Worm (Caenorhabditis elegans): ENCODE data around the gene unc-24.

DNA sequence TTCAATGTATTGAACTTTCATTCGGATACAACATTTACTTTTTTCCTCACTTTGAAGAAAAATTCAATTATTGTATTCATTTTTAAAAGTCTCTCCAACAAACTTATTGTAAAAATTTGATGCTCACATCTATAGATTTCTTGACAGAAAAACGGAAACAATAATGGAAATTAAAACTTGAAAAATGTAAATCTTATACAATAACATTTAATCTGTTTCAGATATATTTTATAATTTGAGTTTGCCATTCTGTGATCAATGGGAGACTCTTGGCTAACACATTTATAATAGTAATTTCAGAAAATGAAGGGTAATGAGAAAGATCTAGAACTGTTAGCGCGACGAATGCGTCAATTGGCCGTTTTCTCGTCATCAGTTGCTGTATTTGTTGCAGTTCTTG lies 8.7 kb downstream of the unc-24 start, which contains the start of gene col-115:
- TF ChIP-seq ceh-82 (tag; optimal IDR thresholded peaks at IDR 0.05) (no peak), nhr-11 (tag; optimal IDR thresholded peaks at IDR 0.05) (no peak), mab-5 (tag; optimal IDR thresholded peaks at IDR 0.05) (no peak), nhr-25 (tag; optimal IDR thresholded peaks at IDR 0.05) (no peak)

Data from whole organism, L2 larva.